Fruit fly (Drosophila melanogaster) whole organism, prepupa: ENCODE measurements around the gene Snx21.

Experiments used
- CG1621 ChIP-seq: fragments of 200-800 bp; sonication (Bioruptor generic); optimal IDR thresholded peaks from 3 replicates; lab custom pipeline; 2018; ENCODE audit warnings: missing biosample characterization, mild to moderate bottlenecking, missing genetic modification characterization
- CG4318 ChIP-seq: fragments of 200-800 bp; sonication (Bioruptor generic); optimal IDR thresholded peaks from 3 replicates; lab custom pipeline; 2017; ENCODE audit warnings: missing biosample characterization, mild to moderate bottlenecking, missing genetic modification characterization
- CG6854 ChIP-seq: fragments of 200-800 bp; sonication (Bioruptor generic); optimal IDR thresholded peaks from 2 replicates; lab custom pipeline; 2017; ENCODE audit warnings: missing biosample characterization, mild to moderate bottlenecking, missing genetic modification characterization
- CG8632 ChIP-seq: fragments of 200-800 bp; sonication (Bioruptor generic); optimal IDR thresholded peaks from 3 replicates; lab custom pipeline; 2016; ENCODE audit warnings: missing biosample characterization, missing genetic modification characterization
- Ets21C ChIP-seq: fragments of 200-800 bp; sonication (Bioruptor generic); optimal IDR thresholded peaks from 3 replicates; lab custom pipeline; 2016; ENCODE audit warnings: missing biosample characterization, missing genetic modification characterization
- Lpt ChIP-seq: fragments of 200-800 bp; sonication (Bioruptor generic); optimal IDR thresholded peaks from 3 replicates; lab custom pipeline; 2016; ENCODE audit warnings: missing biosample characterization, missing genetic modification characterization
- Sox102F ChIP-seq: fragments of 200-800 bp; sonication (Bioruptor generic); optimal IDR thresholded peaks from 2 replicates; lab custom pipeline; 2016; ENCODE audit warnings: missing biosample characterization, mild to moderate bottlenecking, missing genetic modification characterization
- Sox14 ChIP-seq: fragments of 200-800 bp; sonication (Bioruptor generic); optimal IDR thresholded peaks from 3 replicates; lab custom pipeline; 2016; ENCODE audit warnings: missing biosample characterization, missing genetic modification characterization
- spab ChIP-seq: fragments of 200-800 bp; sonication (Bioruptor generic); optimal IDR thresholded peaks from 2 replicates; lab custom pipeline; 2017; ENCODE audit warnings: missing biosample characterization, mild to moderate bottlenecking, missing genetic modification characterization, missing genetic modification reagents

- TF ChIP-seq Ets21C = no peak
- no peak for TF ChIP-seq CG6854 (GFP tag; lab: Kevin White, UChicago)
- TF ChIP-seq CG8632 (GFP tag; lab: Kevin White, UChicago) = no peak
- TF ChIP-seq Lpt (GFP tag; lab: Kevin White, UChicago) = no peak
- no peak for TF ChIP-seq Sox14 (GFP tag; lab: Kevin White, UChicago)
- TF ChIP-seq CG1621 (tag; lab: Kevin White, UChicago) = no peak
- no peak for TF ChIP-seq spab (GFP tag; lab: Kevin White, UChicago)
- no peak for TF ChIP-seq Sox102F (GFP tag; lab: Kevin White, UChicago)
- TF ChIP-seq CG4318 (GFP tag; lab: Kevin White, UChicago) = no peak
Measured at dm6 chr2L:2800956-2801776, 35.7 kb upstream of the Snx21 start.
